Worm (Caenorhabditis elegans): Measurements from ENCODE around the gene ZK795.2.

DNA sequence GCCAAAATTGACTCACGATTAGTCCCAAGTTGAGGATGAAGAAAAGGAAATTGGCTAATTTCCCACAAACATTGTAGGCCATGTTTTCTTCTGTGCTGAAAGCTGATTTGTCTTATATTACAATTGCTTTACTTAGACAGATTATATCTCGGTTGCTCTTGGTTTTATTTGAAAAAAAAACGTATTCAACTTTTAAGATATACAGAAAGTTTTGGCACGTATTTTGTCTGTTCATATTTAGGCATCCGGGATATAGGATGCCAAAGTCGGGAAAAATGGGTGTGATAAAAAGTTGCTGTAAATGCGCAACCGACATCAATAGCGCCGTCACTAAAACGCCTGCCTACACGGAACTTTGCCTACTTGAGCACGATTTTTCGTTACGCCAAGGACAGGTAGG is 38.6 kb downstream of the ZK795.2 start, which contains the start of gene tsp-4:
- TF ChIP-seq ztf-4 (tag; optimal IDR thresholded peaks at IDR 0.05), result no peak
- TF ChIP-seq elt-3 (tag; optimal IDR thresholded peaks at IDR 0.05), result no peak
- TF ChIP-seq C34F6.9 (tag; optimal IDR thresholded peaks at IDR 0.05), result no peak
- TF ChIP-seq skn-1 (tag; optimal IDR thresholded peaks at IDR 0.05), result no peak
- TF ChIP-seq snpc-4 (tag; optimal IDR thresholded peaks at IDR 0.05), result no peak
- no peak for TF ChIP-seq lin-39 (tag; optimal IDR thresholded peaks at IDR 0.05)
- no peak for TF ChIP-seq unc-62 (GFP tag; optimal IDR thresholded peaks at IDR 0.05)
- TF ChIP-seq gmeb-1 (tag; optimal IDR thresholded peaks at IDR 0.05), result no peak
- TF ChIP-seq nhr-10 (tag; optimal IDR thresholded peaks at IDR 0.05), result no peak

Data from whole organism, L2 larva.